Worm (Caenorhabditis elegans): ENCODE results near the gene hrg-4.
"Not testable (repeated sequence)": the region's sequence is repeated elsewhere in the genome, so short reads cannot be mapped to it uniquely, and the experiment has no call there.

Gene hrg-4

DNA sequence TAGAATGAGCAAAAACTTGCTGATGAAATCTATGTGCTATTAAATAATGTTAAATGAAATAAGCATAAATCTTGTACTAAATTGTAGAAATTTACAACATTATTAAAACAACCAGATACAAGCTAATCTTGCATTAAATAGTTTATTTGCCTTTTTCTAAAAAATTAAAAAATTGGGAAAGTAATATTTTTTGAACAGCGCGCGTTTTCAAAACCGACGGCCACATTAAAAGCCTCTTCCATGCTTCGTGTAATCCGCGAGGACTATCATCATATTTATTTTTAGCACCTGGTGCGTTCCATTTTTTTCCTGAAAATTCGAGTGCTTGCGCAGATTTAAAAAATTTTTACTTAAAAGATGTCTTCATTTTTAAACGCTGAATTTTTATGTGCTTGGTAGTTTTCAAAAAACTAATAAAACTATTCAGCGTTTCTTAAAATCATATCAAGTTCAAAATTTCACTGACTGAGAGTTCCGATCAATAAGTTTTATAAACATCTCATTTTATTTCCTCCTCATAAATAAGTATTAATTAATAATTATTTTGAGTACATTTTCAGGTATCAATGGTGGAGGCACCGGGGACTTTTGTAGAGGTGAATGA is 43.3 kb downstream of the hrg-4 start, which contains the start of gene Y43E12A.3:
TSS of gene Y43E12A.3 (plus strand) at position 554 of the 604 bp plus-strand sequence.
- not testable (repeated sequence) for TF ChIP-seq fos-1, daf-12, aly-2 (tag; optimal IDR thresholded peaks at IDR 0.05)

DNA sequence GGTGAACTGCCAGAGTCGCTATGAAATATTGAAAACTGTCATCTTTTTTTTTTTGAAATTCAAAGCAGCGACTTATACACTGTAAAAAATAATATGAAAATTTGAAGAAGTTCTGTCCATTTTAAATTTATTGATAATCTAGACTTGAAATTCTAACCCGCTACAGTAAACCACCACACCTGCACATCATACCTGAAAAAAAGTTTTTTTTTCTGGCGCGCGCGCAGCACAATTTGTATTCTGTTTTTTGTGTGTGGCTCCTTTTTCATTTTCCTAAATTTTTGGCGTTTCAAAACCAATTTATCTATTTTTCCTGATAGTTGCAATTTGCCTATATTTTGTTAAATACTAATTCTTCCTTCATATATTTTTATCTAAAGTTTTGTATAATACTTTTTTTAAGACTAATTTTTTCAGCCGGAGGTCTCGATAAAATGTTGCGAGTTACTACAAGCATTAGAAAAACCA is 45.2 kb downstream of the hrg-4 start, which contains the start of gene cyb-2.1:
TSS of gene cyb-2.1 (plus strand) at position 418 of the 468 bp plus-strand sequence.
- no peak for TF ChIP-seq hmg-11 (tag; optimal IDR thresholded peaks at IDR 0.05)
- TF ChIP-seq nhr-77 (tag; optimal IDR thresholded peaks at IDR 0.05): no peak
- no peak for TF ChIP-seq nhr-11 (tag; optimal IDR thresholded peaks at IDR 0.05)
- TF ChIP-seq mml-1 (tag; optimal IDR thresholded peaks at IDR 0.05): no peak
- TF ChIP-seq R02D3.7 (tag; optimal IDR thresholded peaks at IDR 0.05): no peak
- no peak for TF ChIP-seq ztf-11 (tag; optimal IDR thresholded peaks at IDR 0.05)
- TF ChIP-seq eor-1 (tag; optimal IDR thresholded peaks at IDR 0.05): no peak
- TF ChIP-seq sea-2 (GFP tag; optimal IDR thresholded peaks at IDR 0.05): no peak
- TF ChIP-seq ceh-28 (tag; optimal IDR thresholded peaks at IDR 0.05): no peak
- no peak for TF ChIP-seq lin-15B (tag; optimal IDR thresholded peaks at IDR 0.05)
- TF ChIP-seq ceh-82 (tag; optimal IDR thresholded peaks at IDR 0.05): no peak

DNA sequence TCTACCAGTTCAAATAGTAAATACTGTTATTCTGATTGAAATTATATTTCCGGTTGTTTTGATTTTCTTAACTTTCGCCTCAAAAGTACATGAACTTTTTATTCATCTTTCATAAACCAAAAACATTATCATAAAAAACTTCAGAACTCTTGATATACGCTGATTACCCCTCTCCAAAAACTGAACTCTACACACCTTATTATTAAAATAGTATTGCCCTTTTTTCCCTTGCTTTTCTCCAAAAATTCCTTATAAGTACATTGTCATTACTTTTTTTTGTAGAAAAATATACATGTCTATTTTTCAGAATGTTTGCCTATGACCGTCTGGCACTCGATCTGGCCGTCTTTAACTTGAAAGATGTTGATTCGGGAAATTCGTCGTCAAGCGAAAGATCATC is 49.0 kb downstream of the hrg-4 start, which contains the start of gene Y43E12A.2:
TSS of gene Y43E12A.2 (plus strand) at position 301 of the 400 bp plus-strand sequence.
- TF ChIP-seq pha-4 (tag; optimal IDR thresholded peaks at IDR 0.05) (peak; percentile 14), ceh-28 (tag; optimal IDR thresholded peaks at IDR 0.05) (no peak)

DNA sequence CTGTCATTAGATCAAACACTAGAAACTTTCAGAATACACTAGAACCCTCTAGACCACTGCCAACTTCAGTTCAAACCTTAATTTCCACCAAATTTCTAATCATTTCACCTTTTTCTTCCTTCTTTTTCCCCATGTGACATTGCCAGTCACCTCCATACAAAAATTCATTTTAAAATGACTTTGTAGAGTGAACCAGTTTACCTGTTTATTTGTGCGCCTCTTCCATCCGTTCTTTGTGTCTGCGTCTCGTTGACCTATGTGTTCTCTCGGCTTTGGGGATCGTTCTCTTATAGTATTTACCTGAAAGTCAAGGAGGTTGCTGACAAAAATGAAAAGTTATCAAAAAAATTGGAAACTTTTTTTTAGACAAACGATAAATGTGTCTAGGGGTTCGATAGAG is 50.2 kb downstream of the hrg-4 start:
- TF ChIP-seq nhr-25 (tag; optimal IDR thresholded peaks at IDR 0.05): peak; percentile 6
- peak; percentile 38 for TF ChIP-seq pha-4 (tag; optimal IDR thresholded peaks at IDR 0.05)
- peak; percentile 17 for TF ChIP-seq elt-2 (tag; optimal IDR thresholded peaks at IDR 0.05)
- TF ChIP-seq elt-3 (tag; optimal IDR thresholded peaks at IDR 0.05): no peak
- TF ChIP-seq ztf-11 (tag; optimal IDR thresholded peaks at IDR 0.05): no peak
- no peak for TF ChIP-seq zag-1 (tag; optimal IDR thresholded peaks at IDR 0.05)
- TF ChIP-seq nhr-67 (tag; optimal IDR thresholded peaks at IDR 0.05): no peak
- TF ChIP-seq nhr-12 (tag; optimal IDR thresholded peaks at IDR 0.05): no peak

Measured in whole organism, L3 larva.